Worm (Caenorhabditis elegans) whole organism, mixed stage, embryonic: Measurements from ENCODE around the gene F55C12.2.

Experiments used
- blmp-1 ChIP-seq: fragments of 150-350 bp; optimal IDR thresholded peaks from 2 replicates; lab custom pipeline; 2014; ENCODE audit warnings: missing biosample characterization, missing genetic modification characterization
- elt-3 ChIP-seq: fragments of 150-350 bp; optimal IDR thresholded peaks from 2 replicates; lab custom pipeline; 2014; ENCODE audit warnings: missing biosample characterization, missing genetic modification characterization
- nhr-237 ChIP-seq: fragments of 150-350 bp; optimal IDR thresholded peaks from 2 replicates; lab custom pipeline; 2014; ENCODE audit warnings: missing biosample characterization, missing genetic modification characterization
- pha-4 ChIP-seq: fragments of 150-350 bp; optimal IDR thresholded peaks from 2 replicates; lab custom pipeline; 2018; ENCODE audit warnings: missing biosample characterization, missing genetic modification reagents, missing genetic modification characterization

DNA sequence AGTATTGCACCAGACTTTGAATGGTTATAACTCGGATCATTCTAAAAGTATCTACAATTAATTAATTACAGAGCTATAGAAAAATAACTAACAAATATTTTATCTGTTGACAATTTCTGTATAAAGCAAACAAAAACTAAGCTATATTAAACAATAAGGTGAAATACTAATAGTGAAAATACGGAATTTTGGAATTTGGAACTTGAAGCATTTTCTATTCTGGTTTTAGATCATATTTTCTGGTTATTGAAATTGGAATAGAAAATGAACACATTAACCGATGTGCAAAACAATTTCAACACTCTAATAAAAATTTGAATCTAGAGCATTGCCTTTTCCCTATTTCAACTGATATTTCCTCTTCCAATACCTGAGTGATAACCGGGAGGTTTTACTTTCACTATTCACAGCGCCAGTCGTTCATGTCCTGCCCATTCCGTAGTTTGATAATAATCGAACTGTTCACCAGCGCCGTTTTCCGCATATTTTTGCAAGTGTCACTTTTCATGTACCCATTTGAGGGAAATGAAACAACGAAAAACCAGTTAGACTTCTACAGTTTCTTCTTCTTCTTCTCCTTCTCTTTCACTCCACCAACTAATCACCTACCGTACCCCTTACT is 23.4 kb downstream of the F55C12.2 start:
- no peak for TF ChIP-seq pha-4 (tag; lab: Kevin White, UChicago)
- TF ChIP-seq blmp-1 (tag; lab: Kevin White, UChicago), result no peak
- TF ChIP-seq elt-3 (tag; lab: Kevin White, UChicago), result no peak
- no peak for TF ChIP-seq nhr-237 (tag; lab: Kevin White, UChicago)
